Fruit fly (Drosophila melanogaster) whole organism, embryonic: ENCODE measurements around the gene SmE.

Source experiments
- Adf1 ChIP-seq: fragments of 200-800 bp; sonication (Bioruptor generic); IDR thresholded peaks from 2 replicates; pipeline ENCODE4 v1.3.6; 2022; ENCODE audit warnings: missing biosample characterization, missing genetic modification characterization
- CG10274 ChIP-seq: fragments of 200-800 bp; sonication (Bioruptor generic); optimal IDR thresholded peaks from 3 replicates; lab custom pipeline; 2017; ENCODE audit warnings: missing biosample characterization, mild to moderate bottlenecking, missing genetic modification characterization
- CG11696 ChIP-seq: fragments of 200-800 bp; sonication (Bioruptor generic); IDR thresholded peaks from 2 replicates; pipeline ENCODE4 v1.3.6; 2022; ENCODE audit warnings: missing biosample characterization, missing genetic modification characterization
- CG11723 ChIP-seq: fragments of 200-800 bp; sonication (Bioruptor generic); optimal IDR thresholded peaks from 2 replicates; lab custom pipeline; 2017; ENCODE audit warnings: missing biosample characterization, mild to moderate bottlenecking, missing genetic modification characterization
- CG15073 ChIP-seq: fragments of 200-800 bp; sonication (Bioruptor generic); optimal IDR thresholded peaks from 2 replicates; lab custom pipeline; 2016; ENCODE audit warnings: missing biosample characterization, missing genetic modification characterization
- CG1603 ChIP-seq: fragments of 200-800 bp; sonication (Bioruptor generic); optimal IDR thresholded peaks from 2 replicates; lab custom pipeline; 2019; ENCODE audit warnings: missing biosample characterization, mild to moderate bottlenecking, missing genetic modification characterization, moderate library complexity
- CG16863 ChIP-seq: fragments of 200-800 bp; sonication (Bioruptor generic); optimal IDR thresholded peaks from 3 replicates; lab custom pipeline; 2016; ENCODE audit warnings: missing biosample characterization, missing genetic modification characterization
- CG17359 ChIP-seq: fragments of 200-800 bp; sonication (Bioruptor generic); optimal IDR thresholded peaks from 3 replicates; lab custom pipeline; 2018; ENCODE audit warnings: missing biosample characterization, mild to moderate bottlenecking, missing genetic modification characterization, moderate library complexity
- CG18476 ChIP-seq: fragments of 200-800 bp; sonication (Bioruptor generic); optimal IDR thresholded peaks from 2 replicates; lab custom pipeline; 2016; ENCODE audit warnings: missing biosample characterization, mild to moderate bottlenecking, missing genetic modification characterization
- CG18599 ChIP-seq: fragments of 200-800 bp; sonication (Bioruptor generic); optimal IDR thresholded peaks from 3 replicates; lab custom pipeline; 2017; ENCODE audit warnings: missing biosample characterization, missing genetic modification characterization, mild to moderate bottlenecking, moderate library complexity, missing genetic modification reagents
- CG30020 ChIP-seq: fragments of 200-800 bp; optimal IDR thresholded peaks from 2 replicates; lab custom pipeline; 2019; ENCODE audit warnings: missing biosample characterization, mild to moderate bottlenecking, missing genetic modification characterization, moderate library complexity
- CG31365 ChIP-seq: fragments of 200-800 bp; sonication (Bioruptor generic); optimal IDR thresholded peaks from 2 replicates; lab custom pipeline; 2018; ENCODE audit warnings: missing biosample characterization, mild to moderate bottlenecking, missing genetic modification characterization
- CG31441 ChIP-seq: fragments of 200-800 bp; sonication (Bioruptor generic); IDR thresholded peaks from 2 replicates; pipeline ENCODE4 v1.3.6; 2022; ENCODE audit warnings: missing biosample characterization, missing genetic modification characterization
- CG32532 ChIP-seq: fragments of 200-800 bp; sonication (Bioruptor generic); IDR thresholded peaks from 2 replicates; pipeline ENCODE4 v1.3.6; 2022; ENCODE audit warnings: missing biosample characterization, missing genetic modification characterization
- CG3407 ChIP-seq: fragments of 200-800 bp; sonication (Bioruptor generic); optimal IDR thresholded peaks from 2 replicates; lab custom pipeline; 2018; ENCODE audit warnings: missing biosample characterization, mild to moderate bottlenecking, missing genetic modification characterization
- CG3726 ChIP-seq: fragments of 200-800 bp; sonication (Bioruptor generic); IDR thresholded peaks from 3 replicates; pipeline ENCODE4, ENCODE4 v1.3.6; 2022; ENCODE audit warnings: missing biosample characterization, missing genetic modification characterization
- CG6654 ChIP-seq: fragments of 200-800 bp; sonication (Bioruptor generic); optimal IDR thresholded peaks from 2 replicates; lab custom pipeline; 2017; ENCODE audit warnings: missing biosample characterization, mild to moderate bottlenecking, missing genetic modification characterization
- CG6765 ChIP-seq: fragments of 200-800 bp; sonication (Bioruptor generic); optimal IDR thresholded peaks from 3 replicates; lab custom pipeline; 2017; ENCODE audit warnings: missing biosample characterization, mild to moderate bottlenecking, missing genetic modification characterization
- CG7839 ChIP-seq: fragments of 200-800 bp; sonication (Bioruptor generic); optimal IDR thresholded peaks from 3 replicates; lab custom pipeline; 2018; ENCODE audit warnings: missing biosample characterization, mild to moderate bottlenecking, missing genetic modification characterization, moderate library complexity
- CG8924 ChIP-seq: fragments of 200-800 bp; optimal IDR thresholded peaks from 3 replicates; lab custom pipeline; 2019; ENCODE audit warnings: missing biosample characterization, mild to moderate bottlenecking, missing genetic modification characterization, moderate library complexity
- CTCF ChIP-seq: fragments of 200-800 bp; sonication (Bioruptor generic); optimal IDR thresholded peaks from 2 replicates; lab custom pipeline; 2017; ENCODE audit warnings: missing biosample characterization, mild to moderate bottlenecking, missing genetic modification characterization, moderate library complexity
- Doc3 ChIP-seq: fragments of 200-800 bp; sonication (Bioruptor generic); IDR thresholded peaks from 3 replicates; pipeline ENCODE4 v1.3.6; 2022; ENCODE audit warnings: missing biosample characterization, missing genetic modification characterization; ENCODE audit not compliant: partially characterized antibody
- Dp ChIP-seq: fragments of 200-800 bp; sonication (Bioruptor generic); optimal IDR thresholded peaks from 2 replicates; lab custom pipeline; 2018; ENCODE audit warnings: missing biosample characterization, mild to moderate bottlenecking, missing genetic modification characterization, moderate library complexity
- E2f2 ChIP-seq: fragments of 200-800 bp; sonication (Bioruptor generic); IDR thresholded peaks from 2 replicates; pipeline ENCODE4 v1.3.6; 2022; ENCODE audit warnings: missing biosample characterization, missing genetic modification characterization
- ERR ChIP-seq: fragments of 200-800 bp; sonication (Bioruptor generic); optimal IDR thresholded peaks from 2 replicates; lab custom pipeline; 2016; ENCODE audit warnings: missing biosample characterization, missing genetic modification characterization
- H2.0 ChIP-seq: fragments of 200-800 bp; sonication (Bioruptor generic); IDR thresholded peaks from 2 replicates; pipeline ENCODE4 v1.3.6; 2022; ENCODE audit warnings: missing biosample characterization, missing genetic modification characterization
- HLH3B ChIP-seq: fragments of 200-800 bp; sonication (Bioruptor generic); IDR thresholded peaks from 2 replicates; pipeline ENCODE4 v1.3.6; 2022; ENCODE audit warnings: missing biosample characterization, missing genetic modification characterization
- Hmx ChIP-seq: fragments of 200-800 bp; sonication (Bioruptor generic); optimal IDR thresholded peaks from 2 replicates; lab custom pipeline; 2016; ENCODE audit warnings: missing biosample characterization, missing genetic modification characterization
- NC2α ChIP-seq: fragments of 200-800 bp; sonication (Bioruptor generic); optimal IDR thresholded peaks from 2 replicates; lab custom pipeline; 2016; ENCODE audit warnings: missing biosample characterization, missing genetic modification characterization
- Scr ChIP-seq: fragments of 200-800 bp; sonication (Bioruptor generic); IDR thresholded peaks from 2 replicates; pipeline ENCODE4 v1.3.6; 2022; ENCODE audit warnings: missing biosample characterization, missing genetic modification characterization; ENCODE audit not compliant: partially characterized antibody
- Spps ChIP-seq: fragments of 200-800 bp; sonication (Bioruptor generic); optimal IDR thresholded peaks from 2 replicates; lab custom pipeline; 2018; ENCODE audit warnings: missing biosample characterization, mild to moderate bottlenecking, missing genetic modification characterization
- Tbp ChIP-seq: fragments of >200 bp; optimal IDR thresholded peaks from 2 replicates; lab custom pipeline; 2018; ENCODE audit warnings: missing biosample characterization, missing genetic modification characterization
- ab ChIP-seq: fragments of 200-800 bp; sonication (Bioruptor generic); optimal IDR thresholded peaks from 2 replicates; lab custom pipeline; 2016; ENCODE audit warnings: missing biosample characterization, missing genetic modification characterization
- ash1 ChIP-seq: fragments of 200-800 bp; sonication (Bioruptor generic); optimal IDR thresholded peaks from 2 replicates; lab custom pipeline; 2018; ENCODE audit warnings: missing biosample characterization, mild to moderate bottlenecking, missing genetic modification characterization
- ato ChIP-seq: fragments of 200-800 bp; sonication (Bioruptor generic); IDR thresholded peaks from 2 replicates; pipeline ENCODE4 v1.3.6; 2022; ENCODE audit warnings: missing biosample characterization, missing genetic modification characterization; ENCODE audit not compliant: partially characterized antibody
- bsh ChIP-seq, 2 experiments: fragments of 200-800 bp; sonication (Bioruptor generic); optimal IDR thresholded peaks; 2 replicates each; lab custom pipeline; 2017 to 2018; ENCODE audit warnings: mild to moderate bottlenecking in 2 of 2, missing biosample characterization in 2 of 2, missing genetic modification characterization in 2 of 2, moderate library complexity in 1 of 2
- cad ChIP-seq: fragments of >200 bp; optimal IDR thresholded peaks from 2 replicates; lab custom pipeline; 2017; ENCODE audit warnings: missing biosample characterization, missing genetic modification characterization
- dm ChIP-seq: fragments of 200-800 bp; sonication (Bioruptor generic); optimal IDR thresholded peaks from 3 replicates; lab custom pipeline; 2016; ENCODE audit warnings: missing biosample characterization, missing genetic modification characterization
- ewg ChIP-seq: fragments of 200-800 bp; sonication (Bioruptor generic); optimal IDR thresholded peaks from 3 replicates; lab custom pipeline; 2017; ENCODE audit warnings: mild to moderate bottlenecking, missing biosample characterization, missing genetic modification reagents, missing genetic modification characterization
- grn ChIP-seq: fragments of 200-800 bp; sonication (Bioruptor generic); optimal IDR thresholded peaks from 3 replicates; lab custom pipeline; 2017; ENCODE audit warnings: missing biosample characterization, missing genetic modification characterization
- kay ChIP-seq: fragments of 200-800 bp; sonication (Bioruptor generic); optimal IDR thresholded peaks from 2 replicates; lab custom pipeline; 2016; ENCODE audit warnings: missing biosample characterization, missing genetic modification characterization
- ken ChIP-seq: fragments of 200-800 bp; sonication (Bioruptor generic); IDR thresholded peaks from 3 replicates; pipeline ENCODE4 v1.3.6; 2022; ENCODE audit warnings: missing biosample characterization, missing genetic modification characterization
- lbe ChIP-seq: fragments of 200-800 bp; sonication (Bioruptor generic); optimal IDR thresholded peaks from 2 replicates; lab custom pipeline; 2016; ENCODE audit warnings: missing biosample characterization, mild to moderate bottlenecking, missing genetic modification characterization
- onecut ChIP-seq: fragments of 200-800 bp; sonication (Bioruptor generic); IDR thresholded peaks from 2 replicates; pipeline ENCODE4 v1.3.6; 2022; ENCODE audit warnings: missing biosample characterization, missing genetic modification characterization
- pan ChIP-seq, 4 experiments: fragments of >200 bp in 3 of 4; fragments of 200-800 bp in 1 of 4; sonication (Bioruptor generic) in 1 of 4; optimal IDR thresholded peaks in 3 of 4; IDR thresholded peaks in 1 of 4; 2 replicates each; pipeline versions ENCODE4 v1.3.6 to Lab custom; 2017 to 2022; ENCODE audit warnings: missing biosample characterization in 2 of 4, missing genetic modification characterization in 2 of 4, mixed read lengths in 1 of 4
- peb ChIP-seq: fragments of 200-800 bp; sonication (Bioruptor generic); IDR thresholded peaks from 2 replicates; pipeline ENCODE4 v1.3.6; 2022; ENCODE audit warnings: missing biosample characterization, missing genetic modification characterization
- repo ChIP-seq: fragments of 200-800 bp; sonication (Bioruptor generic); optimal IDR thresholded peaks from 2 replicates; lab custom pipeline; 2016; ENCODE audit warnings: missing biosample characterization, missing genetic modification characterization
- run ChIP-seq: fragments of 200-800 bp; sonication (Bioruptor generic); optimal IDR thresholded peaks from 3 replicates; lab custom pipeline; 2018; ENCODE audit warnings: missing biosample characterization, mild to moderate bottlenecking, missing genetic modification characterization
- scrt ChIP-seq: fragments of 200-800 bp; sonication (Bioruptor generic); optimal IDR thresholded peaks from 2 replicates; lab custom pipeline; 2018; ENCODE audit warnings: missing biosample characterization, mild to moderate bottlenecking, missing genetic modification characterization, moderate library complexity
- sqz ChIP-seq: fragments of 200-800 bp; sonication (Bioruptor generic); optimal IDR thresholded peaks from 3 replicates; lab custom pipeline; 2018; ENCODE audit warnings: missing biosample characterization, mild to moderate bottlenecking, missing genetic modification characterization
- tap ChIP-seq: fragments of 200-800 bp; optimal IDR thresholded peaks from 3 replicates; lab custom pipeline; 2019; ENCODE audit warnings: missing biosample characterization, mild to moderate bottlenecking, missing genetic modification characterization, moderate library complexity
- trem ChIP-seq: fragments of 200-800 bp; optimal IDR thresholded peaks from 3 replicates; lab custom pipeline; 2019; ENCODE audit warnings: missing biosample characterization, mild to moderate bottlenecking, missing genetic modification characterization, moderate library complexity

Gene SmE

dm6 chr2L:7849472-7849871, 35.8 kb downstream of the SmE start (continued):
- TF ChIP-seq CTCF (GFP tag; lab: Kevin White, UChicago): no peak
- peak; percentile 57 for TF ChIP-seq HLH3B
- no peak for TF ChIP-seq trem
- TF ChIP-seq CG1603 (tag; lab: Kevin White, UChicago): no peak
- no peak for TF ChIP-seq CG18476
- no peak for TF ChIP-seq CG6765 (GFP tag; lab: Kevin White, UChicago)
- no peak for TF ChIP-seq CG8924 (tag; lab: Kevin White, UChicago)
- TF ChIP-seq dm (GFP tag; lab: Kevin White, UChicago): no peak
- TF ChIP-seq sqz (GFP tag; lab: Kevin White, UChicago): no peak
- TF ChIP-seq Dp (GFP tag; lab: Kevin White, UChicago): no peak
- TF ChIP-seq lbe: no peak
- no peak for TF ChIP-seq CG11696 (GFP tag; lab: Robert Waterston, UW)
- TF ChIP-seq CG10274 (GFP tag; lab: Kevin White, UChicago): no peak
- TF ChIP-seq CG16863 (GFP tag; lab: Kevin White, UChicago): no peak
- TF ChIP-seq ab (GFP tag; lab: Kevin White, UChicago): no peak
- no peak for TF ChIP-seq CG30020 (tag; lab: Kevin White, UChicago)
- no peak for TF ChIP-seq run (tag; lab: Kevin White, UChicago)
- TF ChIP-seq Tbp: no peak
- TF ChIP-seq CG32532: no peak; the same call in 1 of the 2 replicates
- TF ChIP-seq CG31441 (GFP tag; lab: Robert Waterston, UW): peak; percentile 27; the same call in 1 of the 2 replicates
- no peak for TF ChIP-seq ERR (GFP tag; lab: Kevin White, UChicago)
- 0 out of 2 replicates have a peak, but pooled peaks have one; percentile 8 for TF ChIP-seq E2f2
- TF ChIP-seq peb (GFP tag; lab: Robert Waterston, UW): no peak
- no peak for TF ChIP-seq CG3407 (GFP tag; lab: Kevin White, UChicago)
- no peak for TF ChIP-seq Spps (tag; lab: Kevin White, UChicago)
- no peak for TF ChIP-seq pan (optimal IDR thresholded peaks at IDR 0.05; lab: Kevin White, UChicago)
- TF ChIP-seq pan (GFP tag; optimal IDR thresholded peaks at IDR 0.05 in 1 of 2, IDR thresholded peaks at IDR 0.05 in 1 of 2): peak in 1 of 2 experiments; percentile 45
- TF ChIP-seq grn (GFP tag; lab: Kevin White, UChicago): no peak
- no peak for TF ChIP-seq H2.0 (GFP tag; lab: Robert Waterston, UW)
- no peak for TF ChIP-seq CG3726 (GFP tag; lab: Robert Waterston, UW)
- no peak for TF ChIP-seq Scr (GFP tag; lab: Robert Waterston, UW)
- TF ChIP-seq Adf1 (GFP tag; lab: Robert Waterston, UW): no peak
- peak; percentile 13 for TF ChIP-seq ewg (GFP tag; lab: Kevin White, UChicago)
- no peak for TF ChIP-seq Doc3
- TF ChIP-seq CG31365 (tag; lab: Kevin White, UChicago): no peak
- TF ChIP-seq CG15073 (GFP tag; lab: Kevin White, UChicago): no peak
- no peak for TF ChIP-seq CG6654 (GFP tag; lab: Kevin White, UChicago)
- TF ChIP-seq Hmx (GFP tag; lab: Kevin White, UChicago): no peak
- TF ChIP-seq CG17359 (tag; lab: Kevin White, UChicago): peak; percentile 43
- TF ChIP-seq ash1: no peak
- no peak for TF ChIP-seq ken (GFP tag; lab: Robert Waterston, UW)
- TF ChIP-seq bsh (GFP tag; optimal IDR thresholded peaks at IDR 0.05; lab: Kevin White, UChicago): peak in 1 of 2 experiments; percentile 61
- TF ChIP-seq cad: no peak
- peak; percentile 47 for TF ChIP-seq CG7839 (tag; lab: Kevin White, UChicago)
- no peak for TF ChIP-seq ato (GFP tag; lab: Robert Waterston, UW)
- TF ChIP-seq onecut (GFP tag; lab: Robert Waterston, UW): no peak
- no peak for TF ChIP-seq CG11723 (GFP tag; lab: Kevin White, UChicago)
- no peak for TF ChIP-seq tap (tag; lab: Kevin White, UChicago)
- TF ChIP-seq scrt (GFP tag; lab: Kevin White, UChicago): no peak
- no peak for TF ChIP-seq repo
- peak; percentile 65 for TF ChIP-seq CG18599 (GFP tag; lab: Kevin White, UChicago)
- TF ChIP-seq NC2α (GFP tag; lab: Kevin White, UChicago): no peak
- no peak for TF ChIP-seq kay (GFP tag; lab: Kevin White, UChicago)
